Worm (Caenorhabditis elegans) whole organism, L4 larva: ENCODE data around the gene T04C10.3.

ENCODE experiments used
- D1046.2 ChIP-seq: fragments of 200-800 bp; sonication (Bioruptor generic); IDR thresholded peaks from 2 replicates; pipeline ENCODE4 v1.3.6; 2022; ENCODE audit warnings: missing genetic modification characterization, missing compliant biosample characterization
- F26F4.8 ChIP-seq: fragments of 200-800 bp; sonication (Bioruptor generic); conservative IDR thresholded peaks from 2 replicates; pipeline ENCODE4 v1.3.6; 2022; ENCODE audit warnings: missing genetic modification characterization, missing compliant biosample characterization
- F49E8.2 ChIP-seq: sonication (generic microtip); optimal IDR thresholded peaks from 2 replicates; lab custom pipeline; 2016; ENCODE audit warnings: missing compliant biosample characterization, mild to moderate bottlenecking, missing genetic modification characterization, borderline replicate concordance
- T20F7.1 ChIP-seq: fragments of 200-800 bp; sonication (Bioruptor generic); optimal IDR thresholded peaks from 2 replicates; lab custom pipeline; 2018; ENCODE audit warnings: mild to moderate bottlenecking, missing genetic modification characterization, missing compliant biosample characterization
- Y105C5A.15 ChIP-seq: fragments of 200-800 bp; sonication (Bioruptor generic); IDR thresholded peaks from 2 replicates; pipeline ENCODE4 v1.3.6; 2022; ENCODE audit warnings: missing genetic modification characterization, missing compliant biosample characterization
- Y75B8A.6 ChIP-seq: fragments of 200-800 bp; sonication (Bioruptor generic); IDR thresholded peaks from 2 replicates; pipeline ENCODE4 v1.3.6; 2022; ENCODE audit warnings: missing genetic modification reagents, missing genetic modification characterization, missing compliant biosample characterization
- ceh-20 ChIP-seq: fragments of 200-800 bp; sonication (Bioruptor generic); IDR thresholded peaks from 2 replicates; pipeline ENCODE4 v1.3.6; 2022; ENCODE audit warnings: missing genetic modification reagents, missing genetic modification characterization, missing compliant biosample characterization
- ceh-28 ChIP-seq: fragments of 150-350 bp; optimal IDR thresholded peaks from 2 replicates; lab custom pipeline; 2014; ENCODE audit warnings: missing biosample characterization, missing genetic modification reagents, missing genetic modification characterization
- ceh-32 ChIP-seq: sonication (generic microtip); optimal IDR thresholded peaks from 2 replicates; lab custom pipeline; 2016; ENCODE audit warnings: mild to moderate bottlenecking, missing genetic modification characterization, missing compliant biosample characterization; ENCODE audit not compliant: poor library complexity
- ceh-62 ChIP-seq: sonication (generic microtip); optimal IDR thresholded peaks from 2 replicates; lab custom pipeline; 2017; ENCODE audit warnings: missing biosample characterization, missing genetic modification characterization
- ceh-82 ChIP-seq: sonication (generic microtip); optimal IDR thresholded peaks from 2 replicates; lab custom pipeline; 2017; ENCODE audit warnings: missing biosample characterization, missing genetic modification characterization
- cey-2 ChIP-seq: sonication (generic microtip); optimal IDR thresholded peaks from 3 replicates; lab custom pipeline; 2017; ENCODE audit warnings: missing genetic modification characterization, mild to moderate bottlenecking, missing compliant biosample characterization, antibody characterized with exemption, borderline replicate concordance; ENCODE audit not compliant: insufficient read depth
- ctbp-1 ChIP-seq: fragments of 200-800 bp; sonication (Bioruptor generic); IDR thresholded peaks from 2 replicates; pipeline ENCODE4 v1.3.6; 2022; ENCODE audit warnings: missing genetic modification reagents, missing genetic modification characterization, missing compliant biosample characterization
- daf-16 ChIP-seq, 3 experiments: sonication (generic microtip); optimal IDR thresholded peaks; 2 replicates each; lab custom pipeline; 2016 to 2017; ENCODE audit warnings: missing genetic modification characterization in 3 of 3, missing genetic modification reagents in 3 of 3, mild to moderate bottlenecking in 2 of 3, missing compliant biosample characterization in 2 of 3, missing biosample characterization in 1 of 3, moderate library complexity in 1 of 3
- daf-8 ChIP-seq: fragments of 200-800 bp; sonication (Bioruptor generic); IDR thresholded peaks from 2 replicates; pipeline ENCODE4 v1.3.6; 2022; ENCODE audit warnings: missing genetic modification characterization, missing compliant biosample characterization
- dmd-6 ChIP-seq: fragments of 200-800 bp; sonication (Bioruptor generic); IDR thresholded peaks from 2 replicates; pipeline ENCODE4 v1.3.6; 2022; ENCODE audit warnings: missing genetic modification reagents, missing genetic modification characterization, missing compliant biosample characterization
- dmd-8 ChIP-seq: fragments of 200-800 bp; sonication (Bioruptor generic); IDR thresholded peaks from 2 replicates; pipeline ENCODE4 v1.3.6; 2022; ENCODE audit warnings: missing genetic modification characterization, missing compliant biosample characterization
- dve-1 ChIP-seq: sonication (generic microtip); optimal IDR thresholded peaks from 2 replicates; lab custom pipeline; 2017; ENCODE audit warnings: antibody characterized with exemption, mild to moderate bottlenecking, missing genetic modification characterization, missing compliant biosample characterization; ENCODE audit not compliant: insufficient read depth
- fos-1 ChIP-seq: fragments of 150-350 bp; optimal IDR thresholded peaks from 2 replicates; lab custom pipeline; 2014; ENCODE audit warnings: missing biosample characterization, missing genetic modification characterization
- gei-8 ChIP-seq: fragments of 200-800 bp; sonication (Bioruptor generic); optimal IDR thresholded peaks from 2 replicates; lab custom pipeline; 2018; ENCODE audit warnings: mild to moderate bottlenecking, missing genetic modification characterization, missing compliant biosample characterization
- jun-1 ChIP-seq: fragments of 150-350 bp; optimal IDR thresholded peaks from 2 replicates; lab custom pipeline; 2014; ENCODE audit warnings: missing biosample characterization, missing genetic modification reagents, missing genetic modification characterization
- lin-1 ChIP-seq: fragments of 200-800 bp; sonication (Bioruptor generic); IDR thresholded peaks from 2 replicates; pipeline ENCODE4 v1.3.6; 2022; ENCODE audit warnings: missing genetic modification reagents, missing genetic modification characterization, missing compliant biosample characterization
- lin-13 ChIP-seq: fragments of 150-350 bp; optimal IDR thresholded peaks from 2 replicates; lab custom pipeline; 2014; ENCODE audit warnings: missing biosample characterization, missing genetic modification reagents, missing genetic modification characterization
- lir-3 ChIP-seq: sonication (generic microtip); optimal IDR thresholded peaks from 2 replicates; lab custom pipeline; 2016; ENCODE audit warnings: mild to moderate bottlenecking, missing genetic modification characterization, missing compliant biosample characterization
- lsy-2 ChIP-seq, 2 experiments: fragments of 150-350 bp in 1 of 2; sonication (generic microtip) in 1 of 2; optimal IDR thresholded peaks; 2 replicates each; lab custom pipeline; 2014 to 2017; ENCODE audit warnings: missing biosample characterization in 2 of 2, missing genetic modification characterization in 2 of 2
- madf-5 ChIP-seq, 2 experiments: fragments of 200-800 bp; sonication (Bioruptor generic); IDR thresholded peaks; 2 replicates each; pipeline ENCODE4 v1.3.6; 2022; ENCODE audit warnings: missing compliant biosample characterization in 2 of 2, missing genetic modification characterization in 2 of 2
- madf-9 ChIP-seq: fragments of 200-800 bp; sonication (Bioruptor generic); conservative IDR thresholded peaks from 2 replicates; pipeline ENCODE4 v1.3.6; 2022; ENCODE audit warnings: missing genetic modification reagents, missing genetic modification characterization, missing compliant biosample characterization
- mdt-29 ChIP-seq: fragments of 200-800 bp; sonication (Bioruptor generic); IDR thresholded peaks from 2 replicates; pipeline ENCODE4 v1.3.6; 2022; ENCODE audit warnings: missing genetic modification reagents, missing genetic modification characterization, missing compliant biosample characterization
- mes-2 ChIP-seq: sonication (generic microtip); optimal IDR thresholded peaks from 2 replicates; lab custom pipeline; 2016; ENCODE audit warnings: missing genotype, mild to moderate bottlenecking, missing genetic modification characterization, missing compliant biosample characterization; ENCODE audit not compliant: poor library complexity, severe bottlenecking
- mxl-2 ChIP-seq: fragments of 200-800 bp; sonication (Bioruptor generic); conservative IDR thresholded peaks from 2 replicates; pipeline ENCODE4 v1.3.6; 2022; ENCODE audit warnings: missing genetic modification reagents, missing genetic modification characterization, missing compliant biosample characterization
- mxl-3 ChIP-seq: fragments of 200-800 bp; sonication (Bioruptor generic); optimal IDR thresholded peaks from 2 replicates; lab custom pipeline; 2018; ENCODE audit warnings: mild to moderate bottlenecking, missing genetic modification characterization, missing compliant biosample characterization
- nhr-102 ChIP-seq: sonication (generic microtip); optimal IDR thresholded peaks from 2 replicates; lab custom pipeline; 2016; ENCODE audit warnings: mild to moderate bottlenecking, missing genetic modification characterization, moderate library complexity, missing compliant biosample characterization
- nhr-11 ChIP-seq: fragments of 150-350 bp; optimal IDR thresholded peaks from 2 replicates; lab custom pipeline; 2014; ENCODE audit warnings: missing biosample characterization, missing genetic modification characterization
- nhr-111 ChIP-seq: fragments of 200-800 bp; sonication (Bioruptor generic); optimal IDR thresholded peaks from 2 replicates; lab custom pipeline; 2018; ENCODE audit warnings: mild to moderate bottlenecking, missing genetic modification characterization, missing compliant biosample characterization
- nhr-237 ChIP-seq: sonication (generic microtip); optimal IDR thresholded peaks from 2 replicates; lab custom pipeline; 2017; ENCODE audit warnings: missing biosample characterization, missing genetic modification characterization
- nhr-41 ChIP-seq: fragments of 200-800 bp; sonication (Bioruptor generic); IDR thresholded peaks from 2 replicates; pipeline ENCODE4 v1.3.6; 2022; ENCODE audit warnings: missing genetic modification reagents, missing genetic modification characterization, missing compliant biosample characterization
- nhr-48 ChIP-seq: sonication (generic microtip); optimal IDR thresholded peaks from 2 replicates; lab custom pipeline; 2016; ENCODE audit warnings: mild to moderate bottlenecking, missing genetic modification characterization, missing compliant biosample characterization
- pha-4 ChIP-seq, 2 experiments: fragments of 150-350 bp in 1 of 2; fragments of 200-800 bp in 1 of 2; sonication (Bioruptor generic) in 1 of 2; IDR thresholded peaks in 1 of 2; optimal IDR thresholded peaks in 1 of 2; 2 replicates each; pipeline versions ENCODE4 v1.3.6 to Lab custom; 2014 to 2022; ENCODE audit warnings: missing genetic modification characterization in 2 of 2, missing genetic modification reagents in 2 of 2, missing biosample characterization in 1 of 2, missing compliant biosample characterization in 1 of 2
- saeg-2 ChIP-seq: fragments of 200-800 bp; sonication (Bioruptor generic); IDR thresholded peaks from 2 replicates; pipeline ENCODE4 v1.3.6; 2022; ENCODE audit warnings: missing genetic modification reagents, missing genetic modification characterization, missing compliant biosample characterization
- skn-1 ChIP-seq: fragments of 150-350 bp; optimal IDR thresholded peaks from 2 replicates; lab custom pipeline; 2014; ENCODE audit warnings: missing biosample characterization, missing genetic modification characterization
- snpc-1.2 ChIP-seq: fragments of 200-800 bp; sonication (Bioruptor generic); IDR thresholded peaks from 2 replicates; pipeline ENCODE4 v1.3.6; 2022; ENCODE audit warnings: missing genetic modification reagents, missing genetic modification characterization, missing compliant biosample characterization
- snpc-4 ChIP-seq: fragments of 150-350 bp; optimal IDR thresholded peaks from 2 replicates; lab custom pipeline; 2014; ENCODE audit warnings: missing biosample characterization, missing genetic modification characterization
- spr-1 ChIP-seq: sonication (generic microtip); optimal IDR thresholded peaks from 2 replicates; lab custom pipeline; 2016; ENCODE audit warnings: mild to moderate bottlenecking, missing genetic modification characterization, missing compliant biosample characterization
- tag-97 ChIP-seq: fragments of 200-800 bp; sonication (Bioruptor generic); IDR thresholded peaks from 2 replicates; pipeline ENCODE4 v1.3.6; 2022; ENCODE audit warnings: missing genetic modification characterization, missing compliant biosample characterization
- unc-62 ChIP-seq, 3 experiments: fragments of 150-350 bp in 1 of 3; sonication (generic microtip); optimal IDR thresholded peaks in 2 of 3; peaks in 1 of 3; 1 replicate in 1 of 3; 2 replicates in 2 of 3; lab custom pipeline; 2014 to 2017; ENCODE audit warnings: missing biosample characterization in 3 of 3, missing genetic modification characterization in 3 of 3, missing genetic modification reagents in 3 of 3, missing genotype in 1 of 3
- zag-1 ChIP-seq: fragments of 150-350 bp; optimal IDR thresholded peaks from 2 replicates; lab custom pipeline; 2014; ENCODE audit warnings: missing biosample characterization, missing genetic modification characterization
- zfp-3 ChIP-seq: fragments of 200-800 bp; sonication (Bioruptor generic); conservative IDR thresholded peaks from 2 replicates; pipeline ENCODE4 v1.3.6; 2022; ENCODE audit warnings: missing genetic modification reagents, missing genetic modification characterization, missing compliant biosample characterization
- zip-2 ChIP-seq: fragments of 150-350 bp; optimal IDR thresholded peaks from 2 replicates; lab custom pipeline; 2014; ENCODE audit warnings: missing biosample characterization, missing genetic modification characterization

Gene T04C10.3

DNA sequence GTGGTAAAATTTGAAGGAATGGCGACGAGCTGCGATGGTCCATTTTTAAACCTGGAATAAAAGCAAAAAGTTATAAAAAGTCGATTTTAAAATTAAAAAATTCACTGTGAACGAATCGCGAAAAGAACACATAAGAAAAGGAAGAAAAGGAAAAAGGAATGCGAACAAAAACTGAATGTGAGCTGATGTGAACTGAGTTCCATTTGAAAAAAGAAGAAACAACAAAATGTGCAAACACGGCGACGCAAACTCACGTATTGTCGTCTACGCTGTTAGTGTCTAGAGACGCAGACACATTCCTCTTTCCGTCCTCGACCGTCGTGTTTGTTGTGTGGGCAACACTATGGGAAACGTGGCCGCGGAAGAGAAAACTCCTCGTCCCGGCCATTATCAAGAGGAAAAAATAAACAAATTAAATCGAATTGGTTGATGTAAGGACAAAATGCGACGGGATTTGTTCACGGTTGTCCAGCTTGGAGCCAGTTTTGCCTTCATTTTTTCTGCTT lies 41.6 kb downstream of the T04C10.3 start, which contains the start of the genes C27C12.1 and C27C12.4 (continued):
- TF ChIP-seq spr-1 (tag; lab: Kevin White, UChicago): peak; percentile 48
- TF ChIP-seq dmd-6 (GFP tag; lab: Robert Waterston, UW): peak; percentile 84
- no peak for TF ChIP-seq F26F4.8 (GFP tag; lab: Robert Waterston, UW)
- TF ChIP-seq skn-1 (tag; lab: Kevin White, UChicago): no peak
- no peak for TF ChIP-seq nhr-41 (GFP tag; lab: Robert Waterston, UW)
- TF ChIP-seq F49E8.2: no peak
- TF ChIP-seq saeg-2 (GFP tag; lab: Robert Waterston, UW): 0 out of 2 replicates have a peak, but pooled peaks have one; percentile 19
- TF ChIP-seq mxl-3: peak; percentile 90
- TF ChIP-seq nhr-11: peak; percentile 81
- TF ChIP-seq nhr-111 (GFP tag; lab: Kevin White, UChicago): no peak
- no peak for TF ChIP-seq dve-1 (tag; lab: Kevin White, UChicago)
- TF ChIP-seq lin-13: peak; percentile 76
- TF ChIP-seq ceh-32: no peak
- no peak for TF ChIP-seq ceh-62
- no peak for TF ChIP-seq cey-2 (tag; lab: Kevin White, UChicago)
- no peak for TF ChIP-seq Y75B8A.6 (GFP tag; lab: Robert Waterston, UW)
- no peak for TF ChIP-seq zfp-3 (GFP tag; lab: Robert Waterston, UW)
- TF ChIP-seq Y105C5A.15 (GFP tag; lab: Robert Waterston, UW): no peak
- no peak for TF ChIP-seq snpc-1.2 (GFP tag; lab: Robert Waterston, UW)
- peak; percentile 77 for TF ChIP-seq nhr-102 (tag; lab: Kevin White, UChicago)
- no peak for TF ChIP-seq ceh-82
- TF ChIP-seq ctbp-1 (GFP tag; lab: Robert Waterston, UW): peak; percentile 53; the same call in 1 of the 2 replicates
- no peak for TF ChIP-seq D1046.2
- TF ChIP-seq unc-62 (GFP tag; optimal IDR thresholded peaks at IDR 0.05 in 1 of 2; lab: Kevin White, UChicago): no peak
- TF ChIP-seq unc-62 (tag; optimal IDR thresholded peaks at IDR 0.05; lab: Kevin White, UChicago): no peak
- TF ChIP-seq lir-3: no peak
- peak; percentile 47; the same call in 1 of the 2 replicates for TF ChIP-seq madf-9 (GFP tag; lab: Robert Waterston, UW)
- TF ChIP-seq mdt-29: no peak
- peak; percentile 10 to 88 for TF ChIP-seq lsy-2 (tag; optimal IDR thresholded peaks at IDR 0.05; lab: Kevin White, UChicago)
- no peak for TF ChIP-seq jun-1 (tag; lab: Kevin White, UChicago)
- TF ChIP-seq ceh-28 (tag; lab: Kevin White, UChicago): no peak
- TF ChIP-seq lin-1: peak; percentile 35; the same call in 1 of the 2 replicates
- peak; percentile 94 for TF ChIP-seq mes-2 (tag; lab: Kevin White, UChicago)
- no peak for TF ChIP-seq dmd-8 (GFP tag; lab: Robert Waterston, UW)
- TF ChIP-seq madf-5 (GFP tag; IDR thresholded peaks at IDR 0.05; lab: Robert Waterston, UW): no peak
- TF ChIP-seq zag-1 (tag; lab: Kevin White, UChicago): peak; percentile 22
- peak; percentile 8 to 61 for TF ChIP-seq daf-16 (GFP tag; optimal IDR thresholded peaks at IDR 0.05; lab: Kevin White, UChicago)
- peak; percentile 94 for TF ChIP-seq daf-16 (tag; optimal IDR thresholded peaks at IDR 0.05; lab: Kevin White, UChicago)
- TF ChIP-seq T20F7.1 (GFP tag; lab: Kevin White, UChicago): peak; percentile 73
- peak; percentile 61 for TF ChIP-seq nhr-48
- no peak for TF ChIP-seq daf-8 (GFP tag; lab: Robert Waterston, UW)
- TF ChIP-seq tag-97 (GFP tag; lab: Robert Waterston, UW): no peak
- no peak for TF ChIP-seq gei-8 (GFP tag; lab: Kevin White, UChicago)
- no peak for TF ChIP-seq snpc-4 (tag; lab: Kevin White, UChicago)
- no peak for TF ChIP-seq mxl-2
- 0 out of 2 replicates have a peak, but pooled peaks have one; percentile 45 for TF ChIP-seq ceh-20 (GFP tag; lab: Robert Waterston, UW)
- no peak for TF ChIP-seq pha-4 (GFP tag; IDR thresholded peaks at IDR 0.05; lab: Robert Waterston, UW)
- peak; percentile 92 for TF ChIP-seq pha-4 (tag; optimal IDR thresholded peaks at IDR 0.05; lab: Kevin White, UChicago)
- peak; percentile 57 for TF ChIP-seq zip-2 (tag; lab: Kevin White, UChicago)
- TF ChIP-seq nhr-237 (tag; lab: Kevin White, UChicago): no peak
- TF ChIP-seq fos-1: no peak
